Worm (Caenorhabditis elegans): ENCODE results near the gene F56D5.2.

DNA sequence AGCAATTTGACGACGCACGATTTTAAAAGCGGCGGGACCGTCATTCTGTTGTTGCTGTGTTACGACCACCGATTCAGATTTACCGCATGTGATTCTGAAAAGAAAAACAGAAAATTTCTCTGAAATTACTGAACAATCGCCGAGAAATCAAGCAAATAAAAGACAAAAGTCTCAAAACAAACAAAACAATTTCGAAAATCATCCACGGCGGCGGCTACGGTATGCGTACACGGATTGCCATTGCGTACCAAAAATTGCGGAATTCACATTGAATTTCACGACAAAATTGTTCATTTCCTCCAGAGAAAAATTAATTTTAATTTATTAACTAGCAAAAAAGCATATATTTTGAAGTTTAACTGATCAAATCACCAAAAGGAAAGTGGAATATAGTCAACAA, 32.0 kb downstream of the F56D5.2 start, which contains the start of gene pezo-1:
- no peak for TF ChIP-seq pha-4 (tag; optimal IDR thresholded peaks at IDR 0.05)
- no peak for TF ChIP-seq ets-4 (tag; optimal IDR thresholded peaks at IDR 0.05)
- no peak for TF ChIP-seq hlh-6 (tag; optimal IDR thresholded peaks at IDR 0.05)
- no peak for TF ChIP-seq lin-11 (tag; optimal IDR thresholded peaks at IDR 0.05)
- TF ChIP-seq ztf-16 (tag; optimal IDR thresholded peaks at IDR 0.05): no peak
